Fruit fly (Drosophila melanogaster): ENCODE data around the gene CG11882.

The CG11882 gene

dm6 chr3R:29148072-29148471 is at the start of gene CG11882, which contains the start of gene Pglym78:
Gene CG11882 (minus strand): TSS chr3R:29148172.
Gene Pglym78 (plus strand): TSS chr3R:29148248.
- TF ChIP-seq Hr4 (GFP tag; optimal IDR thresholded peaks at IDR 0.05) (no peak), acj6 (GFP tag; optimal IDR thresholded peaks at IDR 0.05) (no peak), CG6792 (GFP tag; optimal IDR thresholded peaks at IDR 0.05) (no peak), CG6163 (GFP tag; IDR thresholded peaks at IDR 0.05) (peak; percentile 57; the same call in 2 of the 3 replicates), CG11294 (GFP tag; IDR thresholded peaks at IDR 0.05) (no peak), CG6808 (GFP tag; optimal IDR thresholded peaks at IDR 0.05) (no peak), dac (GFP tag; optimal IDR thresholded peaks at IDR 0.05) (no peak), CG7368 (GFP tag; optimal IDR thresholded peaks at IDR 0.05) (no peak), CG8632 (GFP tag; optimal IDR thresholded peaks at IDR 0.05) (no peak), dsx (GFP tag; optimal IDR thresholded peaks at IDR 0.05; ENCODE audit: poor library complexity, severe bottlenecking) (no peak), cyc (GFP tag; optimal IDR thresholded peaks at IDR 0.05) (peak; percentile 24), Hr38 (GFP tag; optimal IDR thresholded peaks at IDR 0.05) (no peak), CG3919 (GFP tag; optimal IDR thresholded peaks at IDR 0.05) (no peak), CG8119 (GFP tag; IDR thresholded peaks at IDR 0.05) (no peak), Lpt (GFP tag; optimal IDR thresholded peaks at IDR 0.05) (no peak), Ets21C (GFP tag; optimal IDR thresholded peaks at IDR 0.05) (no peak), spab (GFP tag; optimal IDR thresholded peaks at IDR 0.05) (no peak), lz (GFP tag; optimal IDR thresholded peaks at IDR 0.05) (peak; percentile 9), Met (GFP tag; optimal IDR thresholded peaks at IDR 0.05) (no peak), salr (GFP tag; optimal IDR thresholded peaks at IDR 0.05) (no peak), Eip78C (GFP tag) (peak; percentile 36), CG8319 (GFP tag; optimal IDR thresholded peaks at IDR 0.05) (no peak), Ets96B (tag; optimal IDR thresholded peaks at IDR 0.05) (no peak), CG15336 (GFP tag; IDR thresholded peaks at IDR 0.05) (no peak), topi (GFP tag; optimal IDR thresholded peaks at IDR 0.05) (no peak), vri (GFP tag; optimal IDR thresholded peaks at IDR 0.05) (no peak), ss (GFP tag; optimal IDR thresholded peaks at IDR 0.05) (peak in 1 of 2 experiments; percentile 27), Eip93F (GFP tag; optimal IDR thresholded peaks at IDR 0.05) (no peak), Sox14 (GFP tag; optimal IDR thresholded peaks at IDR 0.05) (peak; percentile 89), Sox102F (GFP tag; optimal IDR thresholded peaks at IDR 0.05) (no peak), fd59A (GFP tag; optimal IDR thresholded peaks at IDR 0.05) (no peak), Gug (GFP tag; IDR thresholded peaks at IDR 0.05) (no peak), CG3032 (tag; optimal IDR thresholded peaks at IDR 0.05) (no peak), achi (GFP tag; optimal IDR thresholded peaks at IDR 0.05) (peak; percentile 100), CG31627 (GFP tag; optimal IDR thresholded peaks at IDR 0.05) (peak; percentile 12), esn (GFP tag; optimal IDR thresholded peaks at IDR 0.05) (peak; percentile 33), fd85E (GFP tag; optimal IDR thresholded peaks at IDR 0.05) (no peak), CG1621 (tag; optimal IDR thresholded peaks at IDR 0.05) (peak; percentile 93), Hr39 (GFP tag; optimal IDR thresholded peaks at IDR 0.05) (peak; percentile 94), Eip75B (GFP tag; optimal IDR thresholded peaks at IDR 0.05) (peak; percentile 80), CG32006 (GFP tag; optimal IDR thresholded peaks at IDR 0.05) (no peak), svp (GFP tag) (peak; percentile 96), CG11902 (GFP tag; optimal IDR thresholded peaks at IDR 0.05) (no peak), CG16779 (tag; optimal IDR thresholded peaks at IDR 0.05) (no peak), eg (GFP tag; IDR thresholded peaks at IDR 0.05) (no peak; the same call in 2 of the 3 replicates)
